Worm (Caenorhabditis elegans): Measurements from ENCODE around the gene nlp-58.

nlp-58 gene

ce11 chrV:9965891-9966290 lies 17.2 kb upstream of the nlp-58 start:
- TF ChIP-seq ham-2 (GFP tag; optimal IDR thresholded peaks at IDR 0.05), result no peak
- no peak for TF ChIP-seq unc-120 (tag; optimal IDR thresholded peaks at IDR 0.05; ENCODE audit: poor library complexity, severe bottlenecking)
- no peak for TF ChIP-seq nhr-12 (tag; optimal IDR thresholded peaks at IDR 0.05)
- no peak for TF ChIP-seq nhr-28 (tag; optimal IDR thresholded peaks at IDR 0.05)

- TF ChIP-seq nhr-76 (tag; optimal IDR thresholded peaks at IDR 0.05), result no peak
- TF ChIP-seq sptf-1 (tag; optimal IDR thresholded peaks at IDR 0.05), result peak; percentile 0
These were observed 15.5 kb upstream of the nlp-58 start for ce11 chrV:9964152-9964785.

- TF ChIP-seq lin-13 (tag; optimal IDR thresholded peaks at IDR 0.05), result no peak
- TF ChIP-seq tbx-8 (GFP tag; optimal IDR thresholded peaks at IDR 0.05), result no peak
These were observed 14.2 kb upstream of the nlp-58 start for ce11 chrV:9962916-9963315.

- TF ChIP-seq snpc-4 (tag; optimal IDR thresholded peaks at IDR 0.05) (no peak), lin-32 (GFP tag; optimal IDR thresholded peaks at IDR 0.05) (no peak), nhr-237 (tag; optimal IDR thresholded peaks at IDR 0.05) (no peak), blmp-1 (tag; optimal IDR thresholded peaks at IDR 0.05) (no peak), sptf-1 (tag; optimal IDR thresholded peaks at IDR 0.05) (no peak), sem-2 (GFP tag; optimal IDR thresholded peaks at IDR 0.05) (no peak), nhr-76 (tag; optimal IDR thresholded peaks at IDR 0.05) (no peak), elt-3 (tag; optimal IDR thresholded peaks at IDR 0.05) (no peak), flh-1 (GFP tag; optimal IDR thresholded peaks at IDR 0.05) (no peak), hlh-1 (tag; optimal IDR thresholded peaks at IDR 0.05) (no peak), ceh-39 (tag; optimal IDR thresholded peaks at IDR 0.05) (no peak), nhr-28 (tag; optimal IDR thresholded peaks at IDR 0.05) (no peak), ham-2 (GFP tag; optimal IDR thresholded peaks at IDR 0.05) (no peak), drap-1 (GFP tag; optimal IDR thresholded peaks at IDR 0.05) (no peak), unc-39 (tag; optimal IDR thresholded peaks at IDR 0.05) (no peak), ceh-83 (GFP tag; optimal IDR thresholded peaks at IDR 0.05) (no peak), tbx-8 (GFP tag; optimal IDR thresholded peaks at IDR 0.05) (no peak), unc-62 (GFP tag; optimal IDR thresholded peaks at IDR 0.05) (no peak), mep-1 (tag; optimal IDR thresholded peaks at IDR 0.05) (no peak), elt-1 (tag; optimal IDR thresholded peaks at IDR 0.05; ENCODE audit: borderline replicate concordance, insufficient read depth) (no peak)
These were observed 13.7 kb upstream of the nlp-58 start, which contains the start of gene madf-4 for ce11 chrV:9962394-9962793. Gene madf-4 (minus strand): TSS chrV:9962494.

ce11 chrV:9960376-9960775 lies 11.6 kb upstream of the nlp-58 start, which contains the start of gene T07C12.10:
Gene T07C12.10 (minus strand): TSS chrV:9960476.
- TF ChIP-seq pha-4 (tag; optimal IDR thresholded peaks at IDR 0.05) (no peak), drap-1 (GFP tag; optimal IDR thresholded peaks at IDR 0.05) (no peak), snpc-4 (tag; optimal IDR thresholded peaks at IDR 0.05) (no peak), elt-3 (tag; optimal IDR thresholded peaks at IDR 0.05) (no peak), lsy-2 (tag; optimal IDR thresholded peaks at IDR 0.05) (no peak), ceh-83 (GFP tag; optimal IDR thresholded peaks at IDR 0.05) (no peak)

- TF ChIP-seq nhr-237 (tag; optimal IDR thresholded peaks at IDR 0.05), result no peak
- TF ChIP-seq elt-1 (tag; optimal IDR thresholded peaks at IDR 0.05; ENCODE audit: borderline replicate concordance, insufficient read depth), result no peak
- TF ChIP-seq ces-1 (GFP tag; optimal IDR thresholded peaks at IDR 0.05), result no peak
- TF ChIP-seq unc-62 (GFP tag; optimal IDR thresholded peaks at IDR 0.05), result peak; percentile 66
- TF ChIP-seq flh-1 (GFP tag; optimal IDR thresholded peaks at IDR 0.05), result no peak
- TF ChIP-seq ceh-39 (tag; optimal IDR thresholded peaks at IDR 0.05), result no peak
- peak; percentile 66 for TF ChIP-seq unc-120 (tag; optimal IDR thresholded peaks at IDR 0.05; ENCODE audit: poor library complexity, severe bottlenecking)
- TF ChIP-seq lin-32 (GFP tag; optimal IDR thresholded peaks at IDR 0.05), result no peak
- TF ChIP-seq lin-13 (tag; optimal IDR thresholded peaks at IDR 0.05), result no peak
- no peak for TF ChIP-seq zip-8 (tag; optimal IDR thresholded peaks at IDR 0.05)
- TF ChIP-seq hlh-1 (tag; optimal IDR thresholded peaks at IDR 0.05), result peak; percentile 98
- TF ChIP-seq mab-5 (tag; optimal IDR thresholded peaks at IDR 0.05), result peak; percentile 35
These were observed 9.9 kb upstream of the nlp-58 start for ce11 chrV:9958654-9959053.

Data from whole organism, mixed stage, embryonic.